Fruit fly (Drosophila melanogaster): ENCODE results near the gene CG31922.

CG31922 gene

DNA sequence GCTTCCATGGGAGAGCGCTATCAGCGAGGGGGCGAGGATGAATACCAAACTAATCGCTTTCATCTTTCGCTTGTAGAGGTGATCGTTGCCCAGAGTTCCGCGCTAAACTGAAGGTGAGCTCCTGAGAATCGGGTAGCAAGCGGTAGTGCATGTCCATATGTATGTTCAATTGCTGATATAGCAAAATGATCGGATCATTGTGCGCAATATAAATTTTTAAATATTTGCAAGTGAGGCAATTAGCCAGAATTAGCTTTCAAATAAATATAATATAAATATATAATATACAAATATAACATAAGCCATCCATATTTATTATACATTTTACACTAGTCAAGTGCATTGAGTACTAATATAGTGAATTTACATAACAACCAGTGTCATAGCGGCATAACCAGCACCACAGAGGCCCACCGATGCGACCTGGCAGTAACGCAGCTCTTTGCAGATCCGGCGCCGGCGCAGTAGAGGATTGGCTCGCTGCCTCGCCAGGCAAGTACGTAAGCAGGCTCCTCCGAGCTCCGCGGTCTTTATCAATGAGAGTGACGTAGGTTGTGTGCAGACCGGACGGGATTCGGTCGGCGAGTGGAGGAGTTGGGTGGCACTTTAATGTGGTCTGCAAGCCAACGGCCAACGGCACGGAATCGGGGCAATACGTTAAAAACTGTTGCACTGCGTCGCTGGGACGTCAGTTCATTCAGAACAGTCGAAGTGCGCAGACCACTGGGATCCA lies 35.8 kb upstream of the CG31922 start, which contains the start of the genes Iris and CG4577:
Gene Iris (minus strand): TSS at position 88 of the 733 bp plus-strand sequence.
Gene CG4577 (plus strand): TSS at position 683 of the 733 bp plus-strand sequence.
- TF ChIP-seq CG8478 (optimal IDR thresholded peaks at IDR 0.05): no peak
- no peak for TF ChIP-seq pan (optimal IDR thresholded peaks at IDR 0.05)
- TF ChIP-seq Dll (optimal IDR thresholded peaks at IDR 0.05): no peak
- TF ChIP-seq usp (GFP tag; optimal IDR thresholded peaks at IDR 0.05): no peak
- TF ChIP-seq EcR (GFP tag; optimal IDR thresholded peaks at IDR 0.05): no peak

DNA sequence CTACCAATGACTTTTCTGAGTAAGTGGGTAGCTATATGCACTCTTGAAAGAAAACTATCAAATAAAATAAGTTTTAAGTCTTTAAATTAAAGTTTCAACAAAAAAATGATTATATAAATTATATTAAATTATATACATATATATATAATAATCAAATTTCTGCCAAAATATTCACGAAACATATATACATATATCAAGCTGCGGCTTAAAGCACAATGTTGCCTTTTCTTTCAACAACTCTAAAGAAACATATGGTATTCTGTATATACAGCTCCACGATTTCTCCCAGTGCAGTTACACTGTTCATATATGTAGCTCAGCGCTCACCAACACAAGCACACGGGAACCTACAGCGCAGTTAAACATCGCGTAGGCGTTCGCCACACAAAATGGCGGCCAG lies 34.5 kb upstream of the CG31922 start:
- no peak for TF ChIP-seq Dll (optimal IDR thresholded peaks at IDR 0.05)
- TF ChIP-seq CG8478 (optimal IDR thresholded peaks at IDR 0.05): no peak
- no peak for TF ChIP-seq psq (optimal IDR thresholded peaks at IDR 0.05)
- no peak for TF ChIP-seq EcR (GFP tag; optimal IDR thresholded peaks at IDR 0.05)
- no peak for TF ChIP-seq usp (GFP tag; optimal IDR thresholded peaks at IDR 0.05)
- no peak for TF ChIP-seq pan (optimal IDR thresholded peaks at IDR 0.05)

dm6 chr2L:1136993-1137392 lies 33.0 kb upstream of the CG31922 start:
- TF ChIP-seq pan (optimal IDR thresholded peaks at IDR 0.05) (no peak), usp (GFP tag; optimal IDR thresholded peaks at IDR 0.05) (no peak), CG8478 (optimal IDR thresholded peaks at IDR 0.05) (no peak), Dll (optimal IDR thresholded peaks at IDR 0.05) (no peak), EcR (GFP tag; optimal IDR thresholded peaks at IDR 0.05) (no peak), psq (optimal IDR thresholded peaks at IDR 0.05) (no peak)

DNA sequence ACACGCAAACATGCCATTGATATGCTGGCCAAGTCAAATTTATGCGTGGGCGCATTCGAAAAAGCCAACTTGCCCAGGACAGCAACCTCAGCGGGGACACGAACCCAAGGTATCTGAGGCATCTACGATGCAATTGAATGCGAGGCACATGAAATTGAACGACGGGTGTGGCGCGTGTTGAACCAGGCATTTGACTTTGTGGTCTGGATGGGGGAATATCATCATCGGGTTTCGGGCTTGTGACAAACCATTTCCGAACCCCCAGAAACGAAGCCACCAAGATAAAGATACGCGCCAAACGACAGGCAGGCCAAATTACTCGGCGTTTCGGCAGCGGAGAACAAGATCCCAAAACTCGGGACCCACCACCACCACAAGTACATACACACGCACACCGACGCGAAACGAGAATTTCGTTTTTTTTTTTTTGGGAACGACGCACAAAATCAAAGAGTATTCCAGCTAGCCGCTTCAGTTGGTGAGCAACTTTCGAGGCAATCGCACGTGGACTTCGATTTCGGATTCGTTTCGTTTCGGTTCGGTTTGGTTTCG lies 27.2 kb upstream of the CG31922 start, which contains the start of gene MFS3:
Gene MFS3 (plus strand): TSS at position 472 of the 552 bp plus-strand sequence.
- TF ChIP-seq pan (optimal IDR thresholded peaks at IDR 0.05) (no peak), Dll (optimal IDR thresholded peaks at IDR 0.05) (peak; percentile 18), usp (GFP tag; optimal IDR thresholded peaks at IDR 0.05) (no peak), CG8478 (optimal IDR thresholded peaks at IDR 0.05) (no peak), EcR (GFP tag; optimal IDR thresholded peaks at IDR 0.05) (no peak)

DNA sequence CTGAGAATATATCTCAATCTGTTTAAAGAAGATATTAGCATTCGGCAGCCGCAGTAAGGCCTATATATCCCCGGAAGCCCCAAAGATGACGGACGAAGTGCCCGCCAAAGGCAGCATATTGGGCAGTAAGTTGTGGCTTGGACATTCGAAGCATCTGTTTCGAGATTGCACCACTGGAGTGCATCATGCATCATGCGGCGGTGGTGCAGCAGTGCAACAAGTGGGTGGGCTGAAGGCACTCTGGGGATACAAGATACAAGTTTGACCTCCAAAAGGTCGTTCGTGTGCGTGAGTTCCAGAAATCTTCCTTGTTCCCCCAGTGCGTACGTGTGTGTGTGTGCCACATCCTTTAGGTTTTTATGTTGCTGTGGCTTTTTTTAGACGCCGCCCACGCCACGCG lies 26.7 kb upstream of the CG31922 start:
- TF ChIP-seq pan (optimal IDR thresholded peaks at IDR 0.05) (no peak), usp (GFP tag; optimal IDR thresholded peaks at IDR 0.05) (no peak), EcR (GFP tag; optimal IDR thresholded peaks at IDR 0.05) (no peak), CG8478 (optimal IDR thresholded peaks at IDR 0.05) (no peak), Dll (optimal IDR thresholded peaks at IDR 0.05) (no peak), psq (optimal IDR thresholded peaks at IDR 0.05) (no peak)

DNA sequence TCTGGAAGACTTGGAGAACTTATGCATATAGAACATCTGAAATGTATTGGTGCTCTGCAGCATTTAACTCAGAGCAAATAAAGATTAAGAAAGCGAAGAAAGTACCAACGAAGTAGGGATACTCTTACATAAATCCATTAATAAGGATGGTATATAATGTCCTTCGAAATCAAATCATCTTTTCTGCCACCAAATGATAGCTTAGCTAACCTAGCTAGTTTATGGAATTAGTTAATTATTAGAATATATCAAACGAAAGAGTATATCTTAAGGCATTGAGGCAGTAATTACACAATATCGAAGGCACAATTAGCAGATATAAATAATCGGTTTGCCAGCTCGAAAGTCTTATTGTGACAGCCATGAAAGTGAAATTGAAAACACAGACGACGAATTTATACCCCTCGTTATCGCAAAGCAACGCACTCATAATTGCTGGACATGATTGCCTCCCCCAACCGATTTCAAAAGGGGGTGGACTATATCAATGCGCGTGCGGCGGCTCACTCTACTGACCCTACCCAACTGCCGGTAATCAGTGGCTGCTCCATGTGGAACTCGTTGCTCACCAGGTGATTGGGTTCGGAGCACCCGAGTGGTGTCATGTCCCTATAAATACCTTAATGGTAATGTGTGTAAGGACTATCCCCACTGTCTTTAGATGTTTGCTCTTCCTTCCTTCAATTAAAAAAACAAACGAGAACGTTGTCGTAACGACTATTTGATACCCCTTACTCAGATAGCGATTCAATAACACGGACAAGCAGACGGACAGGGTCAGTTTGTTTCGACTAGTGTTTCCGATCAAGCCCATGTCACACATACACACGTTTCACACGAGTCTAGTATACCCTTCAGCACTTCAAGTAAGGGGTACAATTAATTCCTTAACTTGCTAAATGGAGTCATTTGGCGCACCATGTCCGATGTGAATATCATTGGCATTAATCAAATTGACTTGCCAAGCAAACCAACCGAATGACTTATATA lies 25.3 kb upstream of the CG31922 start:
- TF ChIP-seq pan (optimal IDR thresholded peaks at IDR 0.05): peak; percentile 75
- no peak for TF ChIP-seq EcR (GFP tag; optimal IDR thresholded peaks at IDR 0.05)
- no peak for TF ChIP-seq CG8478 (optimal IDR thresholded peaks at IDR 0.05)

DNA sequence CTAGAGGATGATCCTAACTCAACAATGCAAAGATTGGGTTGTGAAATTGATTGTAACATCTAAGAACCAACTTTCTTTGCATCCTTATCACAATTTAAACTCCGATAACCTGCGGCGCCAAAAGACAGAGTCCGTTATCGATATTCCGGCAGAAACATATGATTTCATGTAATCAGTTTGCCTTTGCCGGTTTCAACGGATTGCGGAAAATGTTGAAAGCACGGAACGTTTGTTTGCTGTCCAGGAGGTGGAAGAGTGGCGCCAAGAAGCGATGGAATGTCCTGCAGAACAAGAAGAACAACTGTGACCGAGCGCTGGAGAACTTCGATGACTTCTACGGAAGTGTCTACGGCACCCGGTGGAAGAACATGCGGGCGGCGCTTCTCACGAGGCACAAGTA lies 22.3 kb upstream of the CG31922 start:
- TF ChIP-seq EcR (GFP tag; optimal IDR thresholded peaks at IDR 0.05) (no peak), psq (optimal IDR thresholded peaks at IDR 0.05) (no peak), usp (GFP tag; optimal IDR thresholded peaks at IDR 0.05) (no peak), CG8478 (optimal IDR thresholded peaks at IDR 0.05) (no peak), Dll (optimal IDR thresholded peaks at IDR 0.05) (no peak), pan (optimal IDR thresholded peaks at IDR 0.05) (no peak)

DNA sequence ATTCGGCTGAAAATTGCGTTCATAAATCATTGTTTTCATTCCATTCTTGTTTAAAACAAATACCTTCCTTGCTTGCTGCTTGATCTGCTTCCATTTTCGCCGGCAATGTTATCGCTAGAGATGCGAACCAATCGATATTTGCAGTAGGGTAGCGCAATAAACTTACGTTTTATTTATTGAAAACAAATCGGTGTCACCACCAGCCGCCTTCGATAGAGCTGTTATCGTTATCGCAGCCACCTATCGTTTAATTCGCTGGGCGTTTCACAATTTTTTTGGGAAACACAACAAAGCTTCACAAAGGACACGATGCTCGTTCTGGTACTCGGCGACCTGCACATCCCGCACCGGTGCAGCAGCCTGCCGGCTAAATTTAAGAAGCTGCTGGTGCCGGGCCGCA lies 19.4 kb upstream of the CG31922 start, which contains the start of the genes Tfb4 and Vps29:
Gene Tfb4 (minus strand): TSS at position 124 of the 400 bp plus-strand sequence.
Gene Vps29 (plus strand): TSS at position 213 of the 400 bp plus-strand sequence.
- no peak for TF ChIP-seq pan (optimal IDR thresholded peaks at IDR 0.05)
- TF ChIP-seq usp (GFP tag; optimal IDR thresholded peaks at IDR 0.05): no peak
- no peak for TF ChIP-seq CG8478 (optimal IDR thresholded peaks at IDR 0.05)
- TF ChIP-seq psq (optimal IDR thresholded peaks at IDR 0.05): no peak
- TF ChIP-seq Dll (optimal IDR thresholded peaks at IDR 0.05): no peak
- no peak for TF ChIP-seq EcR (GFP tag; optimal IDR thresholded peaks at IDR 0.05)

DNA sequence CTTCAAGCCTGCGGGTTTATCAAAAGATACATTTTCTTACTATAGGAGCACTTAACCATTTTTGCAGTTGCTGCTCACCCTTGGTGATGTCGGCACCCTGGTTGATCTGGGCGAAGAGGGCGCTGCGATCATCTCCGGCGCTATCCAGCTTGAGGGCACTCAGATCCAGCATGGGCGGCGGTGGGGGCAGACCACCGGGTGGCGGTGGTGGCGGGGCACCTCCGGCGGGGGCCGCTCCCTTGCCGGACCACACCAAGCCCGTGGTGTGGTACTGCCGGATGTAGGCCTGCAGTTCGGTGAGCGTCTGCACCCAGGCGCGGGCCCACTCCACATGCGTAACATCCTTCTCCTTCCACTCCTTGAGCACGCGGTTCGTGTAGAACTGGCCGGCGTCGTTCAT lies 17.3 kb upstream of the CG31922 start:
- TF ChIP-seq pan (optimal IDR thresholded peaks at IDR 0.05) (no peak), usp (GFP tag; optimal IDR thresholded peaks at IDR 0.05) (no peak), Dll (optimal IDR thresholded peaks at IDR 0.05) (no peak), EcR (GFP tag; optimal IDR thresholded peaks at IDR 0.05) (no peak), psq (optimal IDR thresholded peaks at IDR 0.05) (no peak), CG8478 (optimal IDR thresholded peaks at IDR 0.05) (no peak)

dm6 chr2L:1156592-1157249 lies 13.3 kb upstream of the CG31922 start:
- TF ChIP-seq psq (optimal IDR thresholded peaks at IDR 0.05) (no peak), usp (GFP tag; optimal IDR thresholded peaks at IDR 0.05) (no peak), CG8478 (optimal IDR thresholded peaks at IDR 0.05) (no peak), pan (optimal IDR thresholded peaks at IDR 0.05) (no peak), Dll (optimal IDR thresholded peaks at IDR 0.05) (no peak), EcR (GFP tag; optimal IDR thresholded peaks at IDR 0.05) (no peak)

DNA sequence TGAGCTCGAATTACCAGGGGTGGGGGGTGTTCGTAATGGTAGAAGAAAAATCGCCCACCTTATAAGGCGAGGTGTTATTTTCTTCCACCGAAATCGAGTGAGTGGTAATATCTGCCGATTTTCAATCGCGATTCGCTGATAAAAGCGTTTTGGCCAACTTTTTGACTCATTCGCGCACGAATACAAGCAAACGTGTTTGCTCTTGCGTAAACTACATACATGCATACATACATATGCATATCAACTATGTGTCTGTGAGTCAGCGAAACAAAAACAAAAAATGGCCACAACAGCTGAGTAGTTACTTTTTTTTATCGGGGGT lies 12.7 kb upstream of the CG31922 start:
- TF ChIP-seq CG8478 (optimal IDR thresholded peaks at IDR 0.05) (no peak), Dll (optimal IDR thresholded peaks at IDR 0.05) (no peak), pan (optimal IDR thresholded peaks at IDR 0.05) (no peak), EcR (GFP tag; optimal IDR thresholded peaks at IDR 0.05) (no peak), psq (optimal IDR thresholded peaks at IDR 0.05) (no peak), usp (GFP tag; optimal IDR thresholded peaks at IDR 0.05) (no peak)
